Fruit fly (Drosophila melanogaster): ENCODE data around the gene ATP6AP2.

- TF ChIP-seq CG12391 (tag; optimal IDR thresholded peaks at IDR 0.05), result no peak
- TF ChIP-seq emc (GFP tag; optimal IDR thresholded peaks at IDR 0.05), result no peak
- TF ChIP-seq seq (GFP tag; IDR thresholded peaks at IDR 0.05), result no peak
- TF ChIP-seq Rfx (GFP tag; IDR thresholded peaks at IDR 0.05), result no peak
- no peak for TF ChIP-seq CG17829 (tag; optimal IDR thresholded peaks at IDR 0.05)
- TF ChIP-seq fd64A (GFP tag; optimal IDR thresholded peaks at IDR 0.05), result no peak
- no peak for TF ChIP-seq NfI (GFP tag; optimal IDR thresholded peaks at IDR 0.05)
- TF ChIP-seq CG1024 (GFP tag; IDR thresholded peaks at IDR 0.05), result no peak
- no peak for TF ChIP-seq vfl (GFP tag; optimal IDR thresholded peaks at IDR 0.05)
Observed at dm6 chr3R:9226146-9226545, 34.3 kb upstream of the ATP6AP2 start.
